Fruit fly (Drosophila melanogaster): ENCODE data around the gene CG11970.

DNA sequence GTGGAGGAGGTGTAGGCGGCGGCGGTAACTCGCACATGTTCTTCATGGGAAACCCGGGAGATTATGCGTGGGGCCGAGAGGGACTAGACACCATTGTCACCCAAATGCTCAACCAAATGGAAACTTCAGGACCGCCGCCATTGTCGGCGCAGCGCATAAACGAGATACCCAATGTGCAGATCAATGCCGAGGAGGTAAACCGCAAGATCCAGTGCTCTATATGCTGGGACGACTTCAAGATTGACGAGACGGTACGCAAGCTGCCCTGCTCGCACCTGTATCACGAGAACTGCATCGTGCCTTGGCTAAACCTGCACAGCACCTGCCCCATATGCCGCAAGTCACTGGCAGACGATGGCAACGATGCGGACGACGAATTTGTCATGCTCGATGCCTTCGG, 22.7 kb downstream of the CG11970 start:
- TF ChIP-seq pad (GFP tag; optimal IDR thresholded peaks at IDR 0.05) (no peak), toe (GFP tag; optimal IDR thresholded peaks at IDR 0.05) (no peak), Crg-1 (GFP tag; optimal IDR thresholded peaks at IDR 0.05) (no peak), CG11617 (GFP tag; optimal IDR thresholded peaks at IDR 0.05) (no peak), Hr96 (GFP tag; optimal IDR thresholded peaks at IDR 0.05) (no peak), CG1620 (GFP tag; optimal IDR thresholded peaks at IDR 0.05) (no peak), CG7045 (GFP tag; optimal IDR thresholded peaks at IDR 0.05) (no peak), cnc (optimal IDR thresholded peaks at IDR 0.05) (no peak), CG5204 (GFP tag; optimal IDR thresholded peaks at IDR 0.05) (no peak), cic (GFP tag; optimal IDR thresholded peaks at IDR 0.05) (no peak), CG7101 (tag; optimal IDR thresholded peaks at IDR 0.05) (no peak), CG33017 (tag; optimal IDR thresholded peaks at IDR 0.05) (no peak), bab1 (GFP tag; optimal IDR thresholded peaks at IDR 0.05) (no peak), Clk (GFP tag; optimal IDR thresholded peaks at IDR 0.05) (no peak)
